Worm (Caenorhabditis elegans) whole organism, L3 larva: ENCODE data around the gene skr-9.

Experiments used
- ama-1 ChIP-seq: fragments of 150-350 bp; optimal IDR thresholded peaks from 2 replicates; lab custom pipeline; 2018
- ceh-82 ChIP-seq: fragments of 150-350 bp; optimal IDR thresholded peaks from 2 replicates; lab custom pipeline; 2014; ENCODE audit warnings: missing biosample characterization, missing genetic modification characterization
- fkh-10 ChIP-seq: sonication (generic microtip); optimal IDR thresholded peaks from 2 replicates; lab custom pipeline; 2017; ENCODE audit warnings: missing biosample characterization, missing genetic modification reagents, missing genetic modification characterization
- pqm-1 ChIP-seq: fragments of 150-350 bp; optimal IDR thresholded peaks from 2 replicates; lab custom pipeline; 2017; ENCODE audit warnings: missing biosample characterization, missing genetic modification characterization, inconsistent platforms
- ztf-11 ChIP-seq: fragments of 150-350 bp; optimal IDR thresholded peaks from 2 replicates; lab custom pipeline; 2014; ENCODE audit warnings: missing biosample characterization, missing genetic modification characterization

- no peak for TF ChIP-seq ceh-82
- TF ChIP-seq ztf-11: no peak
- TF ChIP-seq fkh-10 (GFP tag; lab: Kevin White, UChicago): no peak
- peak; percentile 94 for TF ChIP-seq pqm-1 (tag; lab: Kevin White, UChicago)
- no peak for TF ChIP-seq ama-1 (lab: Kevin White, UChicago)
These were observed 10.7 kb downstream of the skr-9 start for ce11 chrIV:17174087-17174486.
